Fruit fly (Drosophila melanogaster) Kc167 (cell line): ENCODE results near the gene CG11350.

ENCODE experiments used
- Sin3A ChIP-seq: fragments of >200 bp; optimal IDR thresholded peaks from 2 replicates; lab custom pipeline; 2018; ENCODE audit warnings: missing external identifiers
- h ChIP-seq: fragments of >200 bp; optimal IDR thresholded peaks from 3 replicates; lab custom pipeline; 2018; ENCODE audit warnings: missing external identifiers
- psq ChIP-seq: fragments of >200 bp; optimal IDR thresholded peaks from 2 replicates; lab custom pipeline; 2017; ENCODE audit warnings: missing external identifiers

dm6 chr3L:4533941-4534340, 51.3 kb downstream of the CG11350 start:
- no peak for TF ChIP-seq h
- no peak for TF ChIP-seq psq (lab: Kevin White, UChicago)
- TF ChIP-seq Sin3A (lab: Kevin White, UChicago), result no peak
